Fruit fly (Drosophila melanogaster) whole organism, embryonic: ENCODE results near the gene mRpL35.

Experiments used
- CG11398 ChIP-seq: fragments of 200-800 bp; sonication (Bioruptor generic); optimal IDR thresholded peaks from 2 replicates; lab custom pipeline; 2016; ENCODE audit warnings: missing biosample characterization, missing genetic modification characterization
- GATAe ChIP-seq: fragments of 200-800 bp; sonication (Bioruptor generic); conservative IDR thresholded peaks from 2 replicates; pipeline ENCODE4 v1.3.6; 2022; ENCODE audit warnings: missing biosample characterization, missing genetic modification characterization
- Nf-YC ChIP-seq: fragments of 200-800 bp; optimal IDR thresholded peaks from 3 replicates; lab custom pipeline; 2019; ENCODE audit warnings: missing biosample characterization, mild to moderate bottlenecking, missing genetic modification characterization, moderate library complexity
- Sry-δ ChIP-seq: fragments of 200-800 bp; sonication (Bioruptor generic); optimal IDR thresholded peaks from 2 replicates; lab custom pipeline; 2016; ENCODE audit warnings: missing biosample characterization, missing genetic modification characterization
- chm ChIP-seq: fragments of 200-800 bp; sonication (Bioruptor generic); IDR thresholded peaks from 2 replicates; pipeline ENCODE4 v1.3.6; 2022; ENCODE audit warnings: missing biosample characterization, missing genetic modification characterization

DNA sequence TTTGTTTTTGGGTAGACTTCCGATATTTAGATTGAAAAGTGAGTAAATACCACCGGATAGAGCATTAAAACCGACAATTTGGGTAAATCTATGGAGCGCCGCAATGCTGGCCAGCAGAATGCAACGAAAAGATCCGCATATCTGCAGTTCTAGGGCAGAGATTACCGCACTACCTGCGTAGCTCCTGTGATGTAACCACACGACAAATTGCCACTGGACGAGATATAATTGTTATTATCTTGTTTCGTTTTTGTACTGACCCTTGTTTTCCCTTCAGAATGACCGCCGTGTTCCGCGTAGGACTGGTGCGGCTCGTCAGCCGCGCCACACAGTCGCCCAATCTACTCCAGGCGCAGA lies 4.4 kb downstream of the mRpL35 start:
- TF ChIP-seq Nf-YC (tag; lab: Kevin White, UChicago) (no peak), Sry-δ (GFP tag; lab: Kevin White, UChicago) (no peak), chm (GFP tag; lab: Robert Waterston, UW) (no peak), GATAe (GFP tag; lab: Robert Waterston, UW) (no peak), CG11398 (GFP tag; lab: Kevin White, UChicago) (no peak)
